Worm (Caenorhabditis elegans): ENCODE results near the gene utx-1.
A peak's percentile ranks its signal among the peaks of the same experiment; 100 is the strongest.

utx-1 gene

DNA sequence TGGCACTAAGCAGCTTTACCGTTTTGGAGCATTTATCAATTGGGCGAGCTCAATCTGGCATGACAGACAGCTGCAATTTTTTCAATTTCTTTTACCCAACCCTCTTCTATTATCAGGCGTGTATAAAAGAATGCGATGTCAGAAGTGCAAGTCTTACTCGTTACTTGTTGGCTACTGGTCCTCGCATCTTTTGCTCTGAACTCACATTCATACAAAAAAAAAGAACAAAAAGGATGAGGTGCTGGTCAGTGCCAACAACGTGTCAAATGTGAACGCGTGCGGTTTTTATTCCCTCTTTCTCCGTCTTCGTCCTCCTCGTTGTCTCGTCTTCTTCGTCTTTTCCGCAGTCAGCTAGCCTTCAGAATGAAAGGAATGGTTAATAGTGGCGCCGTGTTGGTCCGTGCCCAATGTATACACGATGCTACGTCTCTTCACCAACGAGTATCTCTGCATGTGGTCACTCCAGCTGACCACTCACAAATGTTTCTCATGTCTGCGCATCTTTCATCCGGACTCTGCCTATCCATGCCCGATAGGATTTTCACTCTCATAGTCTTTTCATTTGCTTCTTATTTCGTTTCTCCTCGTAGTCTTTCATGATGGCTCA, 9.0 kb downstream of the utx-1 start (continued):
- no peak for TF ChIP-seq arid-1 (GFP tag; conservative IDR thresholded peaks at IDR 0.05)
- no peak for TF ChIP-seq F44E2.7 (GFP tag; IDR thresholded peaks at IDR 0.05)
- no peak for TF ChIP-seq ceh-20 (GFP tag; IDR thresholded peaks at IDR 0.05)
- no peak for TF ChIP-seq duxl-1 (tag; optimal IDR thresholded peaks at IDR 0.05; ENCODE audit: poor library complexity)
- no peak for TF ChIP-seq nhr-28 (tag; optimal IDR thresholded peaks at IDR 0.05)
- no peak for TF ChIP-seq lin-39 (tag; optimal IDR thresholded peaks at IDR 0.05)
- TF ChIP-seq mdl-1 (tag; optimal IDR thresholded peaks at IDR 0.05): peak; percentile 36 to 83
- peak; percentile 19 for TF ChIP-seq mep-1 (tag; optimal IDR thresholded peaks at IDR 0.05)
- TF ChIP-seq spr-1 (tag; optimal IDR thresholded peaks at IDR 0.05): no peak
- TF ChIP-seq daf-8 (GFP tag; IDR thresholded peaks at IDR 0.05): no peak
- TF ChIP-seq nhr-76 (tag; optimal IDR thresholded peaks at IDR 0.05): no peak
- TF ChIP-seq hmg-1.1 (GFP tag; IDR thresholded peaks at IDR 0.05): 0 out of 2 replicates have a peak, but pooled peaks have one; percentile 8
- TF ChIP-seq ZK337.2 (GFP tag; IDR thresholded peaks at IDR 0.05): no peak
- TF ChIP-seq lsy-2 (tag; optimal IDR thresholded peaks at IDR 0.05): peak in 1 of 2 experiments; percentile 14
- no peak for TF ChIP-seq ceh-62 (tag; optimal IDR thresholded peaks at IDR 0.05)
- no peak for TF ChIP-seq daf-19 (GFP tag; conservative IDR thresholded peaks at IDR 0.05)
- TF ChIP-seq mes-2 (tag; optimal IDR thresholded peaks at IDR 0.05; ENCODE audit: poor library complexity, severe bottlenecking): peak; percentile 23
- no peak for TF ChIP-seq lin-15B (tag; optimal IDR thresholded peaks at IDR 0.05)
- TF ChIP-seq fos-1 (tag; optimal IDR thresholded peaks at IDR 0.05): no peak
- no peak for TF ChIP-seq T20F7.1 (GFP tag; optimal IDR thresholded peaks at IDR 0.05)
- TF ChIP-seq nhr-111 (GFP tag; optimal IDR thresholded peaks at IDR 0.05): no peak
- TF ChIP-seq skn-1 (tag; optimal IDR thresholded peaks at IDR 0.05): no peak
- TF ChIP-seq aly-2 (tag; optimal IDR thresholded peaks at IDR 0.05): no peak
- no peak for TF ChIP-seq F49E8.2 (tag; optimal IDR thresholded peaks at IDR 0.05; ENCODE audit: borderline replicate concordance)
- TF ChIP-seq php-3 (GFP tag; IDR thresholded peaks at IDR 0.05): no peak
- TF ChIP-seq mxl-2 (GFP tag; conservative IDR thresholded peaks at IDR 0.05): no peak
- no peak for TF ChIP-seq nhr-77 (tag; optimal IDR thresholded peaks at IDR 0.05)
- no peak for TF ChIP-seq attf-4 (tag; optimal IDR thresholded peaks at IDR 0.05)
- TF ChIP-seq ceh-28 (tag; optimal IDR thresholded peaks at IDR 0.05): no peak
- no peak for TF ChIP-seq saeg-2 (GFP tag; IDR thresholded peaks at IDR 0.05)
- no peak for TF ChIP-seq tag-97 (GFP tag; IDR thresholded peaks at IDR 0.05)
- TF ChIP-seq ces-1 (GFP tag; optimal IDR thresholded peaks at IDR 0.05): no peak
- TF ChIP-seq daf-12 (tag; optimal IDR thresholded peaks at IDR 0.05): no peak
- no peak for TF ChIP-seq vab-7 (GFP tag; IDR thresholded peaks at IDR 0.05)
- TF ChIP-seq nhr-11 (tag; optimal IDR thresholded peaks at IDR 0.05): no peak
- peak; percentile 57 for TF ChIP-seq hlh-11 (tag; optimal IDR thresholded peaks at IDR 0.05)
- TF ChIP-seq nhr-41 (GFP tag; IDR thresholded peaks at IDR 0.05): no peak
- TF ChIP-seq F26F4.8 (GFP tag; conservative IDR thresholded peaks at IDR 0.05): no peak
- no peak for TF ChIP-seq Y105C5A.15 (GFP tag; IDR thresholded peaks at IDR 0.05)
- peak in 1 of 2 experiments; percentile 25 for TF ChIP-seq hif-1 (tag; optimal IDR thresholded peaks at IDR 0.05)
- no peak for TF ChIP-seq sdz-12 (GFP tag; optimal IDR thresholded peaks at IDR 0.05)
- TF ChIP-seq ztf-7 (tag; optimal IDR thresholded peaks at IDR 0.05): no peak
- peak in 1 of 2 experiments; percentile 98 for TF ChIP-seq unc-62 (GFP tag; optimal IDR thresholded peaks at IDR 0.05 in 1 of 2)
- no peak for TF ChIP-seq unc-62 (tag; optimal IDR thresholded peaks at IDR 0.05)
- no peak for TF ChIP-seq ctbp-1 (GFP tag; IDR thresholded peaks at IDR 0.05)
- TF ChIP-seq lim-7 (GFP tag; IDR thresholded peaks at IDR 0.05): no peak
- no peak for TF ChIP-seq nhr-48 (tag; optimal IDR thresholded peaks at IDR 0.05)
- TF ChIP-seq nhr-25 (tag; optimal IDR thresholded peaks at IDR 0.05; ENCODE audit: borderline replicate concordance, insufficient read depth): no peak
- TF ChIP-seq zfp-2 (tag; optimal IDR thresholded peaks at IDR 0.05): no peak
- TF ChIP-seq R02D3.7 (tag; optimal IDR thresholded peaks at IDR 0.05): no peak
- TF ChIP-seq cey-2 (tag; optimal IDR thresholded peaks at IDR 0.05; ENCODE audit: borderline replicate concordance, insufficient read depth): no peak

Measured in whole organism, L4 larva.